Fruit fly (Drosophila melanogaster): ENCODE results near the gene ImpL1.

The ImpL1 gene

dm6 chr3L:13382061-13382815 is at the start of gene ImpL1:
Gene ImpL1, plus strand, starts transcription at chr3L:13382765.
- no peak for TF ChIP-seq CG9948 (tag; optimal IDR thresholded peaks at IDR 0.05)
- TF ChIP-seq D1 (tag; optimal IDR thresholded peaks at IDR 0.05), result no peak
- TF ChIP-seq CG12605 (GFP tag; IDR thresholded peaks at IDR 0.05), result no peak
- no peak for TF ChIP-seq CG17806 (tag; optimal IDR thresholded peaks at IDR 0.05)
- TF ChIP-seq Snoo (tag; optimal IDR thresholded peaks at IDR 0.05), result no peak
- TF ChIP-seq CG8159 (tag; optimal IDR thresholded peaks at IDR 0.05), result no peak
- TF ChIP-seq Pif1B (GFP tag; optimal IDR thresholded peaks at IDR 0.05), result no peak
- no peak for TF ChIP-seq CG10348 (GFP tag; IDR thresholded peaks at IDR 0.05)
- no peak for TF ChIP-seq fd96Ca (GFP tag; IDR thresholded peaks at IDR 0.05)
- TF ChIP-seq rn (GFP tag; IDR thresholded peaks at IDR 0.05), result no peak

- TF ChIP-seq Pif1B (GFP tag; optimal IDR thresholded peaks at IDR 0.05) (no peak), Pif1A (GFP tag; optimal IDR thresholded peaks at IDR 0.05) (no peak), CG14655 (GFP tag; optimal IDR thresholded peaks at IDR 0.05) (no peak), CG9948 (tag; optimal IDR thresholded peaks at IDR 0.05) (no peak), EcR (GFP tag; optimal IDR thresholded peaks at IDR 0.05) (no peak), Snoo (tag; optimal IDR thresholded peaks at IDR 0.05) (no peak), CG32121 (GFP tag; IDR thresholded peaks at IDR 0.05) (no peak), CG13204 (GFP tag; optimal IDR thresholded peaks at IDR 0.05) (no peak), CG15710 (tag; optimal IDR thresholded peaks at IDR 0.05) (no peak)
Measured at dm6 chr3L:13348733-13349132, 33.8 kb upstream of the ImpL1 start, which contains the start of gene CG17687. Gene CG17687, plus strand, starts transcription at chr3L:13349033.

DNA sequence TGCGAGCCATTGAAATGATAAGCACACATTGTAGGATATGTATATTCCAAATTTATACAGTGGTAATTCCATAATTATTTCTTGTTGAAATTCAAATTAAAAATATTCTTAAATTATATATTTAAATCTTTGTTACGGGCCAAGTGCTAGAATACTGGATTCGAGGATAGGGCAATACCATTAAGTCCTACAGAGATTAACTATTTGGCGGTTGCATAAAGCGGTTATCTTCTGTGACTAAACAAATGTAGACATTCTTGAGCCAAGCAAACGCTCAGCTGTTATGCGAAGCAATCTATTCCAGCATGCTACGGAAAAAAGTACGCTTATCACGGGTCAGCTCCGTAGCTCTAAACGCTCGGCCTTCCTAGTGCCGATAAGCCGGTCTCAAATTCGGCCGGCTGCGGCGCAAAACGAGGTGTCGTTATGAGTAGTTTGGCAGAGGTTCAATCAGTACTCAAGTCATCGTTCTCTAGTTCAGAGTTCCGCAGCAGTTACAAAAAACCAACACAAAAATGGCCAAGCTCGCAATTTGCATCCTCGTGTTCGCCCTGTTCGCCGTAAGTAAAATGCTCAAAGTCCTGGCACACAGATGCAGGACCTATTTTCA is 26.4 kb upstream of the ImpL1 start, which contains the start of gene Nplp2:
Gene Nplp2 (plus strand): TSS at position 293 of the 610 bp plus-strand sequence.
- TF ChIP-seq Pif1A (GFP tag; optimal IDR thresholded peaks at IDR 0.05) (no peak), CG34367 (tag; optimal IDR thresholded peaks at IDR 0.05) (no peak), Snoo (tag; optimal IDR thresholded peaks at IDR 0.05) (no peak), Pif1B (GFP tag; optimal IDR thresholded peaks at IDR 0.05) (no peak)

- no peak for TF ChIP-seq CG15710 (tag; optimal IDR thresholded peaks at IDR 0.05)
- no peak for TF ChIP-seq CG34367 (tag; optimal IDR thresholded peaks at IDR 0.05)
- TF ChIP-seq rn (GFP tag; IDR thresholded peaks at IDR 0.05), result no peak
- no peak for TF ChIP-seq CG13204 (GFP tag; optimal IDR thresholded peaks at IDR 0.05)
- TF ChIP-seq Snoo (tag; optimal IDR thresholded peaks at IDR 0.05), result no peak
- no peak for TF ChIP-seq Pif1B (GFP tag; optimal IDR thresholded peaks at IDR 0.05)
- no peak for TF ChIP-seq CG17806 (tag; optimal IDR thresholded peaks at IDR 0.05)
- no peak for TF ChIP-seq CG32121 (GFP tag; IDR thresholded peaks at IDR 0.05)
- TF ChIP-seq CG8301 (tag; optimal IDR thresholded peaks at IDR 0.05), result no peak
- no peak for TF ChIP-seq Ets98B (GFP tag; IDR thresholded peaks at IDR 0.05)
- TF ChIP-seq D1 (tag; optimal IDR thresholded peaks at IDR 0.05), result no peak
- no peak for TF ChIP-seq CG12605 (GFP tag; IDR thresholded peaks at IDR 0.05)
- no peak for TF ChIP-seq CG8159 (tag; optimal IDR thresholded peaks at IDR 0.05)
- no peak for TF ChIP-seq gl (tag; optimal IDR thresholded peaks at IDR 0.05)
- TF ChIP-seq CG9948 (tag; optimal IDR thresholded peaks at IDR 0.05), result no peak
- no peak for TF ChIP-seq CG10348 (GFP tag; IDR thresholded peaks at IDR 0.05)
- no peak for TF ChIP-seq CG14655 (GFP tag; optimal IDR thresholded peaks at IDR 0.05)
- no peak for TF ChIP-seq Pif1A (GFP tag; optimal IDR thresholded peaks at IDR 0.05)
- TF ChIP-seq EcR (GFP tag; optimal IDR thresholded peaks at IDR 0.05), result no peak
Measured at dm6 chr3L:13377657-13378056, 4.9 kb upstream of the ImpL1 start, which contains the start of gene CG14111. Gene CG14111, plus strand, starts transcription at chr3L:13377957.

- TF ChIP-seq gl (tag; optimal IDR thresholded peaks at IDR 0.05), result no peak
- TF ChIP-seq EcR (GFP tag; optimal IDR thresholded peaks at IDR 0.05), result no peak
- no peak for TF ChIP-seq CG4496 (GFP tag; IDR thresholded peaks at IDR 0.05)
- no peak for TF ChIP-seq CG34367 (tag; optimal IDR thresholded peaks at IDR 0.05)
- no peak for TF ChIP-seq Pif1A (GFP tag; optimal IDR thresholded peaks at IDR 0.05)
- TF ChIP-seq CG9948 (tag; optimal IDR thresholded peaks at IDR 0.05), result no peak
- no peak for TF ChIP-seq Snoo (tag; optimal IDR thresholded peaks at IDR 0.05)
- TF ChIP-seq D1 (tag; optimal IDR thresholded peaks at IDR 0.05), result no peak
- TF ChIP-seq CG17806 (tag; optimal IDR thresholded peaks at IDR 0.05), result no peak
- TF ChIP-seq CG14655 (GFP tag; optimal IDR thresholded peaks at IDR 0.05), result no peak
- no peak for TF ChIP-seq CG15710 (tag; optimal IDR thresholded peaks at IDR 0.05)
- TF ChIP-seq rn (GFP tag; IDR thresholded peaks at IDR 0.05), result no peak
- no peak for TF ChIP-seq Ets98B (GFP tag; IDR thresholded peaks at IDR 0.05)
- TF ChIP-seq CG10348 (GFP tag; IDR thresholded peaks at IDR 0.05), result no peak
- no peak for TF ChIP-seq Pif1B (GFP tag; optimal IDR thresholded peaks at IDR 0.05)
Measured at dm6 chr3L:13378202-13378601, 4.4 kb upstream of the ImpL1 start, which contains the start of gene SNCF. Gene SNCF, plus strand, starts transcription at chr3L:13378583.

- TF ChIP-seq D1 (tag; optimal IDR thresholded peaks at IDR 0.05), result no peak
- no peak for TF ChIP-seq CG12605 (GFP tag; IDR thresholded peaks at IDR 0.05)
- no peak for TF ChIP-seq gl (tag; optimal IDR thresholded peaks at IDR 0.05)
- TF ChIP-seq CG17806 (tag; optimal IDR thresholded peaks at IDR 0.05), result no peak
- no peak for TF ChIP-seq CG10348 (GFP tag; IDR thresholded peaks at IDR 0.05)
- TF ChIP-seq CG9948 (tag; optimal IDR thresholded peaks at IDR 0.05), result no peak
- TF ChIP-seq EcR (GFP tag; optimal IDR thresholded peaks at IDR 0.05), result no peak
- no peak for TF ChIP-seq Ets98B (GFP tag; IDR thresholded peaks at IDR 0.05)
- no peak for TF ChIP-seq Snoo (tag; optimal IDR thresholded peaks at IDR 0.05)
- TF ChIP-seq CG32121 (GFP tag; IDR thresholded peaks at IDR 0.05), result no peak
- TF ChIP-seq CG34367 (tag; optimal IDR thresholded peaks at IDR 0.05), result no peak
Measured at dm6 chr3L:13381160-13381559, 1.4 kb upstream of the ImpL1 start, which contains the start of gene CG14107. Gene CG14107, minus strand, starts transcription at chr3L:13381346.

All from whole organism, pupa.